Worm (Caenorhabditis elegans) whole organism, L1 larva: ENCODE results near the gene srt-45.

Experiments used
- F16B12.6 ChIP-seq: fragments of 150-350 bp; optimal IDR thresholded peaks from 2 replicates; lab custom pipeline; 2014; ENCODE audit warnings: missing biosample characterization, missing genetic modification characterization
- Y116A8C.19 ChIP-seq: sonication (generic microtip); optimal IDR thresholded peaks from 2 replicates; lab custom pipeline; 2016; ENCODE audit warnings: missing compliant biosample characterization, missing genetic modification characterization, borderline replicate concordance
- ceh-8 ChIP-seq: fragments of 200-800 bp; sonication (Bioruptor generic); optimal IDR thresholded peaks from 2 replicates; lab custom pipeline; 2018; ENCODE audit warnings: mild to moderate bottlenecking, missing genetic modification characterization, moderate library complexity, missing compliant biosample characterization
- ceh-82 ChIP-seq, 3 experiments: fragments of 150-350 bp in 1 of 3; sonication (generic microtip) in 2 of 3; optimal IDR thresholded peaks; 2 replicates each; lab custom pipeline; 2014 to 2017; ENCODE audit warnings: missing biosample characterization in 3 of 3, missing genetic modification characterization in 3 of 3
- dpl-1 ChIP-seq, 3 experiments: fragments of 150-350 bp in 2 of 3; sonication (generic microtip) in 1 of 3; optimal IDR thresholded peaks; 2 replicates each; lab custom pipeline; 2014 to 2017; ENCODE audit warnings: missing biosample characterization in 3 of 3, missing genetic modification characterization in 3 of 3, missing genetic modification reagents in 3 of 3
- efl-1 ChIP-seq, 4 experiments: fragments of 150-350 bp; optimal IDR thresholded peaks in 3 of 4; peaks in 1 of 4; 1 replicate in 1 of 4; 2 replicates in 3 of 4; lab custom pipeline; 2014; ENCODE audit warnings: missing biosample characterization in 2 of 4, missing genetic modification characterization in 2 of 4, missing genetic modification reagents in 2 of 4
- efl-3 ChIP-seq: fragments of 200-800 bp; sonication (Bioruptor generic); optimal IDR thresholded peaks from 2 replicates; lab custom pipeline; 2018; ENCODE audit warnings: mild to moderate bottlenecking, missing genetic modification characterization, missing compliant biosample characterization
- elt-3 ChIP-seq, 6 experiments: fragments of 150-350 bp in 1 of 6; sonication (generic microtip); optimal IDR thresholded peaks; 2 replicates each; lab custom pipeline; 2017 to 2018; ENCODE audit warnings: missing biosample characterization in 6 of 6, missing genetic modification characterization in 6 of 6, inconsistent platforms in 1 of 6
- fkh-10 ChIP-seq: sonication (generic microtip); optimal IDR thresholded peaks from 2 replicates; lab custom pipeline; 2017; ENCODE audit warnings: missing biosample characterization, missing genetic modification reagents, missing genetic modification characterization
- fkh-8 ChIP-seq: sonication (generic microtip); optimal IDR thresholded peaks from 2 replicates; lab custom pipeline; 2016; ENCODE audit warnings: mild to moderate bottlenecking, missing genetic modification characterization, missing compliant biosample characterization
- fos-1 ChIP-seq: fragments of 150-350 bp; optimal IDR thresholded peaks from 2 replicates; lab custom pipeline; 2014; ENCODE audit warnings: missing biosample characterization, missing genetic modification characterization
- hlh-17 ChIP-seq: fragments of 200-800 bp; sonication (Bioruptor generic); optimal IDR thresholded peaks from 2 replicates; lab custom pipeline; 2018; ENCODE audit warnings: missing genetic modification characterization, mild to moderate bottlenecking, missing compliant biosample characterization, moderate library complexity, borderline replicate concordance
- hpl-2 ChIP-seq: fragments of 150-350 bp; optimal IDR thresholded peaks from 2 replicates; lab custom pipeline; 2014; ENCODE audit warnings: missing biosample characterization, missing genetic modification reagents, missing genetic modification characterization
- irx-1 ChIP-seq: sonication (generic microtip); optimal IDR thresholded peaks from 2 replicates; lab custom pipeline; 2016; ENCODE audit warnings: missing genetic modification characterization, missing compliant biosample characterization
- lin-13 ChIP-seq: fragments of 150-350 bp; optimal IDR thresholded peaks from 2 replicates; lab custom pipeline; 2014; ENCODE audit warnings: missing biosample characterization, missing genetic modification reagents, missing genetic modification characterization
- lir-3 ChIP-seq: sonication (generic microtip); optimal IDR thresholded peaks from 2 replicates; lab custom pipeline; 2016; ENCODE audit warnings: mild to moderate bottlenecking, missing genetic modification characterization, moderate library complexity, missing compliant biosample characterization; ENCODE audit not compliant: poor library complexity
- nhr-11 ChIP-seq: fragments of 150-350 bp; optimal IDR thresholded peaks from 2 replicates; lab custom pipeline; 2014; ENCODE audit warnings: missing biosample characterization, missing genetic modification characterization
- nhr-237 ChIP-seq: fragments of 150-350 bp; optimal IDR thresholded peaks from 2 replicates; lab custom pipeline; 2014; ENCODE audit warnings: missing biosample characterization, missing genetic modification characterization
- nhr-28 ChIP-seq: fragments of 150-350 bp; optimal IDR thresholded peaks from 2 replicates; lab custom pipeline; 2014; ENCODE audit warnings: missing biosample characterization, missing genetic modification characterization
- nhr-47 ChIP-seq: sonication (generic microtip); optimal IDR thresholded peaks from 2 replicates; lab custom pipeline; 2016; ENCODE audit warnings: mild to moderate bottlenecking, missing genetic modification characterization, moderate library complexity, missing compliant biosample characterization
- nhr-77 ChIP-seq: fragments of 150-350 bp; optimal IDR thresholded peaks from 2 replicates; lab custom pipeline; 2014; ENCODE audit warnings: missing biosample characterization, missing genetic modification characterization
- nhr-85 ChIP-seq: sonication (generic microtip); peaks from one replicate; lab custom pipeline; 2016; ENCODE audit warnings: missing genetic modification characterization, inconsistent platforms, missing compliant biosample characterization
- rnt-1 ChIP-seq: sonication (generic microtip); optimal IDR thresholded peaks from 2 replicates; lab custom pipeline; 2016; ENCODE audit warnings: mild to moderate bottlenecking, missing genetic modification characterization, moderate library complexity, missing compliant biosample characterization
- snpc-4 ChIP-seq: fragments of 150-350 bp; optimal IDR thresholded peaks from 2 replicates; lab custom pipeline; 2014; ENCODE audit warnings: missing biosample characterization, missing genetic modification characterization
- snu-23 ChIP-seq: sonication (generic microtip); optimal IDR thresholded peaks from 2 replicates; lab custom pipeline; 2016; ENCODE audit warnings: missing genetic modification characterization, missing compliant biosample characterization
- tbx-2 ChIP-seq: sonication (generic microtip); optimal IDR thresholded peaks from 2 replicates; lab custom pipeline; 2016; ENCODE audit warnings: missing genetic modification characterization, missing compliant biosample characterization
- unc-130 ChIP-seq: fragments of 150-350 bp; optimal IDR thresholded peaks from 2 replicates; lab custom pipeline; 2017; ENCODE audit warnings: missing biosample characterization, missing genetic modification characterization, inconsistent platforms
- unc-30 ChIP-seq: sonication (generic microtip); optimal IDR thresholded peaks from 2 replicates; lab custom pipeline; 2017; ENCODE audit warnings: missing biosample characterization, missing genetic modification characterization
- zag-1 ChIP-seq: fragments of 150-350 bp; optimal IDR thresholded peaks from 2 replicates; lab custom pipeline; 2014; ENCODE audit warnings: missing biosample characterization, missing genetic modification characterization
- ztf-4 ChIP-seq: fragments of 150-350 bp; optimal IDR thresholded peaks from 2 replicates; lab custom pipeline; 2014; ENCODE audit warnings: missing biosample characterization, missing genetic modification characterization

Gene srt-45

ce11 chrV:19756253-19756652 lies 27.7 kb upstream of the srt-45 start, which contains the start of gene W04E12.9 (continued):
- TF ChIP-seq ceh-82 (tag; optimal IDR thresholded peaks at IDR 0.05; lab: Kevin White, UChicago) (no peak), F16B12.6 (tag; lab: Kevin White, UChicago) (no peak)

- TF ChIP-seq nhr-85 (tag; lab: Kevin White, UChicago): peak; percentile 1
- TF ChIP-seq unc-30 (tag; lab: Kevin White, UChicago): no peak
- no peak for TF ChIP-seq lin-13
Observed at ce11 chrV:19759282-19759681, 24.6 kb upstream of the srt-45 start.

DNA sequence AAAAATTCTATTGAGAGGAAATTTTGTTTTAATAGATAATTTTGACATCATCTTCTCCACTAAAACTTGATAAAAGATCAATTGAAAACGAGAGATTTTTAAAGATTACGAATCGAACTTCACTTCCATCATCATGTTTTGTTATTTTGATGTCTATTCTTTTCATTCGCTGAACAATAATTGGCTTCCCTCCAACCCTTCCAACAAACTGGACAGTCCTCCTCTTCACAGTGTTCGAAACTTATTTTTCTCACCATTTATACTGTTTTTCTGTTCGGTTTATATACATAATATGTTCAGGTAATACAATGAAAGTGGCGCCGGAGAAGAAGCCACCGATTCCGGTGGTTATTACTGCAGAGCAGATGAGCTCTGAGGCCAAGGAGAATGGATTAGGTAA lies 23.2 kb upstream of the srt-45 start, which contains the start of gene M162.5:
M162.5 (plus strand) TSS at position 301 of the 400 bp plus-strand sequence.
- TF ChIP-seq elt-3 (tag; optimal IDR thresholded peaks at IDR 0.05; lab: Kevin White, UChicago) (no peak), fkh-8 (no peak), ceh-82 (tag; optimal IDR thresholded peaks at IDR 0.05; lab: Kevin White, UChicago) (no peak)

ce11 chrV:19767719-19768118 lies 16.2 kb upstream of the srt-45 start:
- TF ChIP-seq nhr-237 (tag; lab: Kevin White, UChicago) (no peak), efl-1 (optimal IDR thresholded peaks at IDR 0.05; lab: Kevin White, UChicago) (no peak), efl-1 (GFP tag; optimal IDR thresholded peaks at IDR 0.05 in 1 of 2; lab: Kevin White, UChicago) (peak in 1 of 2 experiments; percentile 48)

DNA sequence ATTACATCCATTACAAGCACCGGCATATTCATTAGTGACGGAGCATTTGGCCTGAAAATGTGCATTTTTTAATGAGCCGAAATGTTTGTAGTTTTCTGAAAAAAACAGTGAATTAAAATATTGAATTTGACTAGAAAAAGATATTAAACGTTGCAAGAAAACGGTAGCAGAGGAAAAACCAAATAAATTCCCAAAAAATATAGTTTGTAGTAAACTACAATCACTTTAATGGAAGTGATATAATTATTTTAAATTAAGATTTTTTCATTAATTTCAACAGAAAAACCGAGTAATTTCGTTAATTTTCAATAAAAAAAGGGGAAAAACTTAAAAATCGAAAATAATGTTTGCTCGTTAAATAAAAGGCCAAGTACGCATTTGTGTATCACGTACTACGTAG lies 12.3 kb upstream of the srt-45 start, which contains the start of gene M162.15:
M162.15 (minus strand) TSS at position 101 of the 400 bp plus-strand sequence.
- TF ChIP-seq nhr-77 (tag; lab: Kevin White, UChicago) (no peak), hlh-17 (GFP tag; lab: Kevin White, UChicago) (no peak), ztf-4 (no peak), nhr-47 (tag; lab: Kevin White, UChicago) (no peak)

ce11 chrV:19777227-19777626 lies 6.7 kb upstream of the srt-45 start, which contains the start of gene fbxa-118:
Gene fbxa-118, minus strand, starts transcription at chrV:19777327.
- TF ChIP-seq ceh-8 (GFP tag; lab: Kevin White, UChicago) (no peak), lir-3 (tag; lab: Kevin White, UChicago) (no peak), Y116A8C.19 (no peak)

ce11 chrV:19778608-19779007 lies 5.3 kb upstream of the srt-45 start, which contains the start of gene fbxa-194:
Gene fbxa-194, minus strand, starts transcription at chrV:19778708.
- TF ChIP-seq snpc-4 (tag; lab: Kevin White, UChicago): no peak
- no peak for TF ChIP-seq nhr-28 (tag; lab: Kevin White, UChicago)
- no peak for TF ChIP-seq fos-1 (tag; lab: Kevin White, UChicago)
- no peak for TF ChIP-seq fkh-10 (GFP tag; lab: Kevin White, UChicago)
- TF ChIP-seq efl-3 (GFP tag; lab: Kevin White, UChicago): no peak
- no peak for TF ChIP-seq irx-1
- no peak for TF ChIP-seq snu-23 (GFP tag; lab: Kevin White, UChicago)
- no peak for TF ChIP-seq hpl-2 (GFP tag; lab: Kevin White, UChicago)
- TF ChIP-seq unc-130: no peak
- no peak for TF ChIP-seq rnt-1 (tag; lab: Kevin White, UChicago)
- no peak for TF ChIP-seq nhr-11 (tag; lab: Kevin White, UChicago)
- TF ChIP-seq dpl-1 (GFP tag; optimal IDR thresholded peaks at IDR 0.05; lab: Kevin White, UChicago): no peak
- TF ChIP-seq tbx-2: no peak
- no peak for TF ChIP-seq zag-1
